Fruit fly (Drosophila melanogaster): ENCODE measurements around the gene byn.

byn gene

DNA sequence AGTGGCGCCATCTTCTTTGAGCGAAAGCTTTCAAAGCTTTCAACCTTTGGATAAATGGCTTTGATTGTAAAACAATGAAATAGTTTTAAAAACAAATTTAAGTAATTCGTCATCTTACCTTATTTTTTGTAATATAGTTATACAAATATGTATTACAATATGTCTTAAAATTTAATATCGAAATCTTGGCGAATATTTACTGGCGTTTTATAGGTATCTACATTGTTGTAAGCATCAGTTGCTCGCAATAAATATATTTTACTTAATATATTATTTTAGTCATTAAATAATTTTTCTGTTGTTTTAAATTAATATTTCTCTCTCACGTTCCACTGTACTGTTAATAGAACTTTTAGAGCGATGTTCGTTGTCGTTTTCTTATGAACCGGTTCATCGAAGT, 14.1 kb downstream of the byn start, which contains the start of gene Rpt4R:
Rpt4R (plus strand) TSS at position 301 of the 400 bp plus-strand sequence.
- TF ChIP-seq CG12605 (GFP tag; IDR thresholded peaks at IDR 0.05), result no peak
- no peak for TF ChIP-seq CG15710 (tag; optimal IDR thresholded peaks at IDR 0.05)
- no peak for TF ChIP-seq gl (tag; optimal IDR thresholded peaks at IDR 0.05)
- TF ChIP-seq D1 (tag; optimal IDR thresholded peaks at IDR 0.05), result no peak
- no peak for TF ChIP-seq CG14655 (GFP tag; optimal IDR thresholded peaks at IDR 0.05)
- no peak for TF ChIP-seq CG10348 (GFP tag; IDR thresholded peaks at IDR 0.05)
- no peak for TF ChIP-seq CG4496 (GFP tag; IDR thresholded peaks at IDR 0.05)
- no peak for TF ChIP-seq CG32121 (GFP tag; IDR thresholded peaks at IDR 0.05)
- TF ChIP-seq CG13204 (GFP tag; optimal IDR thresholded peaks at IDR 0.05), result no peak
- no peak for TF ChIP-seq CG8159 (tag; optimal IDR thresholded peaks at IDR 0.05)
- TF ChIP-seq rn (GFP tag; IDR thresholded peaks at IDR 0.05), result no peak

DNA sequence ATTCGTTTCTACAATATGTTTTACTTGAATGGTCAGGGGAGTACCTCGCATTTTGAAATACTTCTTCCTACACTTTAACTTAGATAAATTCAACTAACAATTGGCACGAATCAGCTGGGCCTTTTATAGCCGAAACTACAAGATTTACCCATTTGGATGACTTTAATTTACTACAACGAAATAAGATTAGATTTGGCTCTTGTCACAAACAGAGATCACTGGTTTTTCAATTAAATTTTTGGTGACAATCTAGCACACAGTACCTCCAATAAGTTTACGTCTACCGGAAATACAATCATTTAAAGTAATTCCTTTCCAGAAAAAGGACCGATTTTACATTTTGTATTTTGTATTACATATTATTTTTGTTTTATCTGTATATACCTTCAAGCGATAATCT, 17.3 kb downstream of the byn start, which contains the start of gene CG5883:
CG5883 (minus strand) TSS at position 101 of the 400 bp plus-strand sequence.
- TF ChIP-seq CG15710 (tag; optimal IDR thresholded peaks at IDR 0.05), result no peak
- no peak for TF ChIP-seq CG10348 (GFP tag; IDR thresholded peaks at IDR 0.05)
- no peak for TF ChIP-seq CG13204 (GFP tag; optimal IDR thresholded peaks at IDR 0.05)
- no peak for TF ChIP-seq Snoo (tag; optimal IDR thresholded peaks at IDR 0.05)
- no peak for TF ChIP-seq Ets98B (GFP tag; IDR thresholded peaks at IDR 0.05)
- TF ChIP-seq CG17806 (tag; optimal IDR thresholded peaks at IDR 0.05), result no peak
- no peak for TF ChIP-seq CG8159 (tag; optimal IDR thresholded peaks at IDR 0.05)
- TF ChIP-seq CG8301 (tag; optimal IDR thresholded peaks at IDR 0.05), result no peak
- TF ChIP-seq gl (tag; optimal IDR thresholded peaks at IDR 0.05), result no peak
- no peak for TF ChIP-seq Pif1A (GFP tag; optimal IDR thresholded peaks at IDR 0.05)
- no peak for TF ChIP-seq CG12605 (GFP tag; IDR thresholded peaks at IDR 0.05)
- TF ChIP-seq fd96Ca (GFP tag; IDR thresholded peaks at IDR 0.05), result no peak

DNA sequence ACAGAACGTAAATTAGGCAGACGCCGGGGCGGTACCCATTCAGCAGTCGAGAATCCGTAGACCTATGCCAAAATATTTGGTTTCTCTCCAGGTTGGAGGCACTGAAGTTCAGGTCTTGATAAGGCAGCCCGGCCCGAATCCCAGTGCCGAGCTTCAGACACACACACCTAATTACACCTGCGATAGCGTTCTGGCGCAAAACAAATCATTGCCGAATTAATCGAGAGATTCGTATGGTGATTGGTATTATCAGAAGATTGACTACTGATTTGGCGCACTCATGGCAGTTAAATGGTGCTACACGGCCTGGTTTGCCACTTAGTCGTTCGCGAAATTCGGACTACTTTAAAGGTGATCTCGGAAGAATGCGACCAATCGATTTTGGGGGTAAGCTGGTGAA, 19.9 kb downstream of the byn start, which contains the start of gene CG7252:
CG7252 (plus strand) TSS at position 319 of the 400 bp plus-strand sequence.
- TF ChIP-seq Snoo (tag; optimal IDR thresholded peaks at IDR 0.05) (no peak), CG8159 (tag; optimal IDR thresholded peaks at IDR 0.05) (no peak), rn (GFP tag; IDR thresholded peaks at IDR 0.05) (no peak), CG34367 (tag; optimal IDR thresholded peaks at IDR 0.05) (no peak), CG8301 (tag; optimal IDR thresholded peaks at IDR 0.05) (no peak), Pif1A (GFP tag; optimal IDR thresholded peaks at IDR 0.05) (no peak), CG9948 (tag; optimal IDR thresholded peaks at IDR 0.05) (no peak), CG15710 (tag; optimal IDR thresholded peaks at IDR 0.05) (no peak), CG12605 (GFP tag; IDR thresholded peaks at IDR 0.05) (no peak), fd96Ca (GFP tag; IDR thresholded peaks at IDR 0.05) (no peak), Ets98B (GFP tag; IDR thresholded peaks at IDR 0.05) (no peak), CG32121 (GFP tag; IDR thresholded peaks at IDR 0.05) (no peak), Pif1B (GFP tag; optimal IDR thresholded peaks at IDR 0.05) (no peak), CG17806 (tag; optimal IDR thresholded peaks at IDR 0.05) (no peak), EcR (GFP tag; optimal IDR thresholded peaks at IDR 0.05) (no peak), gl (tag; optimal IDR thresholded peaks at IDR 0.05) (no peak), CG4496 (GFP tag; IDR thresholded peaks at IDR 0.05) (no peak), CG14655 (GFP tag; optimal IDR thresholded peaks at IDR 0.05) (no peak)

DNA sequence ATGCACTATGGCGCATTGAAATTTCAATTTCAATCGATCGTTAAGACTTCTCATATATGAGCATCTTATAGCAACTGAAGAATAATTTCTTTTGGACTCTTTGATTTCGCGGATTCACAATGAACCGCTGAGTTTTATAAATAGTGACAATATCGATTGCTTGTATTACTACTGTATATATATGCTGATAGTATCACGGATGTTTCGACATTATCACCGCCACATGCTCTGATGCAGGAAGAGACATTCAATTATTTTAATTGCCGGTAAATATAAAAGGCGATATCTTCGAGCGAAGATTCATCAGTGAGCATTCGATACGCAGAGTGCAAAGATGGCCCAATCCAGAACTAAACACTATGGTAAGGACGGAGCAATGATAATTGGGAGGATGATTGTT, 22.0 kb downstream of the byn start, which contains the start of gene CG17826:
CG17826 (plus strand) TSS at position 301 of the 400 bp plus-strand sequence.
- no peak for TF ChIP-seq CG15710 (tag; optimal IDR thresholded peaks at IDR 0.05)
- TF ChIP-seq CG8159 (tag; optimal IDR thresholded peaks at IDR 0.05), result no peak
- no peak for TF ChIP-seq D1 (tag; optimal IDR thresholded peaks at IDR 0.05)
- TF ChIP-seq rn (GFP tag; IDR thresholded peaks at IDR 0.05), result no peak
- TF ChIP-seq CG32121 (GFP tag; IDR thresholded peaks at IDR 0.05), result no peak
- no peak for TF ChIP-seq CG13204 (GFP tag; optimal IDR thresholded peaks at IDR 0.05)
- no peak for TF ChIP-seq CG9948 (tag; optimal IDR thresholded peaks at IDR 0.05)
- no peak for TF ChIP-seq fd96Ca (GFP tag; IDR thresholded peaks at IDR 0.05)
- TF ChIP-seq CG10348 (GFP tag; IDR thresholded peaks at IDR 0.05), result no peak
- TF ChIP-seq CG4496 (GFP tag; IDR thresholded peaks at IDR 0.05), result no peak
- no peak for TF ChIP-seq CG8301 (tag; optimal IDR thresholded peaks at IDR 0.05)
- no peak for TF ChIP-seq Ets98B (GFP tag; IDR thresholded peaks at IDR 0.05)
- no peak for TF ChIP-seq Pif1B (GFP tag; optimal IDR thresholded peaks at IDR 0.05)
- TF ChIP-seq CG17806 (tag; optimal IDR thresholded peaks at IDR 0.05), result no peak
- no peak for TF ChIP-seq EcR (GFP tag; optimal IDR thresholded peaks at IDR 0.05)

DNA sequence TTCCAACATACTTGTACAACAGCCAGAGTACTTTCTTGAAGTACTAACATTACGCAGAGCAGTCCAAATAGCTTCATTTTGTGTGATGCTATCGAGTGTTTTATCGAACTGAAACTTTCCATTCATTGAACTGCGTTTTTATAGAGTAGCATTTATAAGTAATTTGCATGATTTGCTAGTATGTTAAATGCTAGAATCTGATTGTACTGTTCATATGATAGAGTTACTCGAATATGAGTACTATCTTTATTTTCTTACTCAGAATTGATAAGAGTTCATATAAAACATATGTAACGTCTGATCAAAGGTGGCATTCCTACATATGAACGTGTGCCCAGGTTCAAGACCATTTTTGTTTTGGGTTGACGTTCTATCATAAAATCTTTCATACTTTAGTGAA, 25.7 kb downstream of the byn start, which contains the start of gene obst-G:
obst-G (minus strand) TSS at position 101 of the 400 bp plus-strand sequence.
- TF ChIP-seq CG14655 (GFP tag; optimal IDR thresholded peaks at IDR 0.05) (no peak), EcR (GFP tag; optimal IDR thresholded peaks at IDR 0.05) (no peak), rn (GFP tag; IDR thresholded peaks at IDR 0.05) (no peak), Ets98B (GFP tag; IDR thresholded peaks at IDR 0.05) (no peak), CG4496 (GFP tag; IDR thresholded peaks at IDR 0.05) (no peak), Pif1A (GFP tag; optimal IDR thresholded peaks at IDR 0.05) (no peak), gl (tag; optimal IDR thresholded peaks at IDR 0.05) (no peak), CG12605 (GFP tag; IDR thresholded peaks at IDR 0.05) (no peak), CG8159 (tag; optimal IDR thresholded peaks at IDR 0.05) (no peak), Pif1B (GFP tag; optimal IDR thresholded peaks at IDR 0.05) (no peak), CG17806 (tag; optimal IDR thresholded peaks at IDR 0.05) (no peak), Snoo (tag; optimal IDR thresholded peaks at IDR 0.05) (no peak), fd96Ca (GFP tag; IDR thresholded peaks at IDR 0.05) (no peak), CG9948 (tag; optimal IDR thresholded peaks at IDR 0.05) (no peak), CG13204 (GFP tag; optimal IDR thresholded peaks at IDR 0.05) (no peak), CG34367 (tag; optimal IDR thresholded peaks at IDR 0.05) (no peak), CG32121 (GFP tag; IDR thresholded peaks at IDR 0.05) (no peak), CG10348 (GFP tag; IDR thresholded peaks at IDR 0.05) (no peak), CG8301 (tag; optimal IDR thresholded peaks at IDR 0.05) (no peak), D1 (tag; optimal IDR thresholded peaks at IDR 0.05) (no peak)

DNA sequence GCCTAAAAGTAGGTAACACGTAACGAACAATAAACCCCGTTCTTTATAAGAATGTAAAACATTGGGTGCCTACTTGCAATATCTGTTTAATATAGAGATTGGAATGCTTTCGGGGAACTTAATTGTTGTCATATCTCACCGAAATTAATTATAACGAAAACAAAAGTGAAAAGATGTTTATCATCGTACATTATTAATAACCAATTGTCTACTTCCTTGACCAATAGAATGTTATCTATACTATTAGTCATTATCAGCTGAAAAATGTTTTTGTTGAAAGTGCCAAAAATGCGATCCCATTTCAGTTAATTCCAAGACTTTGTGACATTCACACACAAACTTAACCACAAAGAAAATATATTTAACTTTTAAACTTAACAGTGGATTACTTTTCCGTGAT, 26.3 kb downstream of the byn start, which contains the start of gene CG7248:
CG7248 (plus strand) TSS at position 301 of the 400 bp plus-strand sequence.
- TF ChIP-seq CG14655 (GFP tag; optimal IDR thresholded peaks at IDR 0.05) (no peak), D1 (tag; optimal IDR thresholded peaks at IDR 0.05) (no peak), EcR (GFP tag; optimal IDR thresholded peaks at IDR 0.05) (no peak), CG17806 (tag; optimal IDR thresholded peaks at IDR 0.05) (no peak), CG13204 (GFP tag; optimal IDR thresholded peaks at IDR 0.05) (no peak), rn (GFP tag; IDR thresholded peaks at IDR 0.05) (no peak), CG8301 (tag; optimal IDR thresholded peaks at IDR 0.05) (no peak), CG32121 (GFP tag; IDR thresholded peaks at IDR 0.05) (no peak), Snoo (tag; optimal IDR thresholded peaks at IDR 0.05) (no peak), CG4496 (GFP tag; IDR thresholded peaks at IDR 0.05) (no peak), CG10348 (GFP tag; IDR thresholded peaks at IDR 0.05) (no peak), Pif1B (GFP tag; optimal IDR thresholded peaks at IDR 0.05) (no peak), CG12605 (GFP tag; IDR thresholded peaks at IDR 0.05) (no peak), gl (tag; optimal IDR thresholded peaks at IDR 0.05) (no peak), CG34367 (tag; optimal IDR thresholded peaks at IDR 0.05) (no peak), Pif1A (GFP tag; optimal IDR thresholded peaks at IDR 0.05) (no peak), fd96Ca (GFP tag; IDR thresholded peaks at IDR 0.05) (no peak)
